Worm (Caenorhabditis elegans) whole organism, late embryonic: ENCODE measurements around the gene W09H1.1.

Experiments
- K09A11.1 ChIP-seq: sonication (generic microtip); optimal IDR thresholded peaks from 2 replicates; lab custom pipeline; 2017; ENCODE audit warnings: antibody characterized with exemption, mild to moderate bottlenecking, missing genetic modification characterization, missing compliant biosample characterization; ENCODE audit not compliant: insufficient read depth
- Y22D7AL.16 ChIP-seq: sonication (generic microtip); optimal IDR thresholded peaks from 2 replicates; lab custom pipeline; 2016; ENCODE audit warnings: missing genetic modification characterization, missing compliant biosample characterization
- ahr-1 ChIP-seq: sonication (generic microtip); optimal IDR thresholded peaks from 2 replicates; lab custom pipeline; 2016; ENCODE audit warnings: missing genetic modification characterization, missing compliant biosample characterization
- ama-1 ChIP-seq: fragments of 150-350 bp; optimal IDR thresholded peaks from 2 replicates; lab custom pipeline; 2014
- ceh-14 ChIP-seq: sonication (generic microtip); optimal IDR thresholded peaks from 2 replicates; lab custom pipeline; 2016; ENCODE audit warnings: missing genotype, missing genetic modification characterization, missing compliant biosample characterization
- ceh-18 ChIP-seq: sonication (generic microtip); optimal IDR thresholded peaks from 2 replicates; lab custom pipeline; 2016; ENCODE audit warnings: missing genetic modification characterization, missing compliant biosample characterization
- ceh-2 ChIP-seq: sonication (generic microtip); optimal IDR thresholded peaks from 2 replicates; lab custom pipeline; 2016; ENCODE audit warnings: missing genotype, missing genetic modification characterization, missing compliant biosample characterization
- ceh-22 ChIP-seq: sonication (generic microtip); optimal IDR thresholded peaks from 2 replicates; lab custom pipeline; 2017; ENCODE audit warnings: missing biosample characterization, missing genetic modification characterization
- ceh-30 ChIP-seq: fragments of 150-350 bp; optimal IDR thresholded peaks from 2 replicates; lab custom pipeline; 2014; ENCODE audit warnings: missing biosample characterization, missing genetic modification characterization
- ceh-31 ChIP-seq: sonication (generic microtip); optimal IDR thresholded peaks from 2 replicates; lab custom pipeline; 2016; ENCODE audit warnings: missing genetic modification characterization, missing compliant biosample characterization
- ceh-34 ChIP-seq: sonication (generic microtip); optimal IDR thresholded peaks from 2 replicates; lab custom pipeline; 2016; ENCODE audit warnings: mild to moderate bottlenecking, missing genetic modification characterization, missing compliant biosample characterization
- ceh-45 ChIP-seq: fragments of 200-800 bp; sonication (Bioruptor generic); IDR thresholded peaks from 2 replicates; pipeline ENCODE4 v1.3.6; 2022; ENCODE audit warnings: missing genetic modification reagents, missing genetic modification characterization, missing compliant biosample characterization
- ceh-48 ChIP-seq: sonication (generic microtip); optimal IDR thresholded peaks from 2 replicates; lab custom pipeline; 2016; ENCODE audit warnings: missing genetic modification characterization, inconsistent platforms, missing compliant biosample characterization
- ceh-9 ChIP-seq: sonication (generic microtip); optimal IDR thresholded peaks from 2 replicates; lab custom pipeline; 2016; ENCODE audit warnings: mild to moderate bottlenecking, missing genetic modification characterization, inconsistent platforms, missing compliant biosample characterization
- dmd-4 ChIP-seq: sonication (generic microtip); optimal IDR thresholded peaks from 2 replicates; lab custom pipeline; 2016; ENCODE audit warnings: borderline replicate concordance, missing genetic modification characterization, missing compliant biosample characterization
- eyg-1 ChIP-seq: sonication (generic microtip); optimal IDR thresholded peaks from 2 replicates; lab custom pipeline; 2016; ENCODE audit warnings: missing genotype, missing genetic modification characterization, missing compliant biosample characterization
- fkh-6 ChIP-seq: sonication (generic microtip); optimal IDR thresholded peaks from 2 replicates; lab custom pipeline; 2016; ENCODE audit warnings: missing genetic modification characterization, missing compliant biosample characterization
- hlh-13 ChIP-seq: fragments of 200-800 bp; sonication (Bioruptor generic); optimal IDR thresholded peaks from 2 replicates; lab custom pipeline; 2018; ENCODE audit warnings: mild to moderate bottlenecking, missing genetic modification characterization, missing compliant biosample characterization
- hlh-30 ChIP-seq: sonication (generic microtip); optimal IDR thresholded peaks from 2 replicates; lab custom pipeline; 2017; ENCODE audit warnings: antibody characterized with exemption, missing genetic modification characterization, missing compliant biosample characterization; ENCODE audit not compliant: insufficient read depth
- hlh-6 ChIP-seq: sonication (generic microtip); optimal IDR thresholded peaks from 2 replicates; lab custom pipeline; 2016; ENCODE audit warnings: missing genotype, missing genetic modification characterization, missing compliant biosample characterization
- lin-11 ChIP-seq: fragments of 200-800 bp; sonication (Bioruptor generic); optimal IDR thresholded peaks from 2 replicates; lab custom pipeline; 2018; ENCODE audit warnings: mild to moderate bottlenecking, missing genetic modification characterization, missing compliant biosample characterization
- pha-2 ChIP-seq: sonication (generic microtip); optimal IDR thresholded peaks from 2 replicates; lab custom pipeline; 2017; ENCODE audit warnings: mild to moderate bottlenecking, missing genetic modification characterization, missing compliant biosample characterization
- pha-4 ChIP-seq: fragments of 150-350 bp; optimal IDR thresholded peaks from 2 replicates; lab custom pipeline; 2018; ENCODE audit warnings: missing biosample characterization, missing genetic modification reagents, missing genetic modification characterization
- pqm-1 ChIP-seq: sonication (generic microtip); optimal IDR thresholded peaks from 2 replicates; lab custom pipeline; 2016; ENCODE audit warnings: missing genetic modification characterization, missing compliant biosample characterization
- ref-2 ChIP-seq: sonication (generic microtip); optimal IDR thresholded peaks from 2 replicates; lab custom pipeline; 2016; ENCODE audit warnings: missing genetic modification characterization, missing compliant biosample characterization
- sox-2 ChIP-seq: fragments of 200-800 bp; sonication (Bioruptor generic); IDR thresholded peaks from 2 replicates; pipeline ENCODE4 v1.3.6; 2022; ENCODE audit warnings: missing genetic modification reagents, missing genetic modification characterization, missing compliant biosample characterization
- syd-9 ChIP-seq: sonication (generic microtip); optimal IDR thresholded peaks from 2 replicates; lab custom pipeline; 2016; ENCODE audit warnings: mild to moderate bottlenecking, missing genetic modification characterization, moderate library complexity, missing compliant biosample characterization
- unc-86 ChIP-seq: sonication (generic microtip); optimal IDR thresholded peaks from 2 replicates; lab custom pipeline; 2016; ENCODE audit warnings: missing genetic modification characterization, missing compliant biosample characterization
- zip-5 ChIP-seq: sonication (generic microtip); optimal IDR thresholded peaks from 2 replicates; lab custom pipeline; 2016; ENCODE audit warnings: missing genetic modification characterization, missing compliant biosample characterization

The W09H1.1 gene

ce11 chrII:13189363-13189762, 8.0 kb upstream of the W09H1.1 start (continued):
- TF ChIP-seq ama-1 (no peak), ceh-22 (no peak), ceh-30 (no peak), ceh-14 (tag; lab: Kevin White, UChicago) (no peak), pha-4 (tag; lab: Kevin White, UChicago) (no peak), ceh-18 (tag; lab: Kevin White, UChicago) (peak; percentile 49), pha-2 (no peak)
- TF ChIP-seq, all 69 proteins: peak for 7

- no peak for TF ChIP-seq syd-9 (tag; lab: Kevin White, UChicago)
These were observed 6.7 kb upstream of the W09H1.1 start for ce11 chrII:13188084-13188483.

- no peak for TF ChIP-seq lin-11 (tag; lab: Kevin White, UChicago)
- TF ChIP-seq fkh-6 = no peak
- no peak for TF ChIP-seq zip-5 (tag; lab: Kevin White, UChicago)
- no peak for TF ChIP-seq eyg-1 (tag; lab: Kevin White, UChicago)
- peak; percentile 42 for TF ChIP-seq ceh-31 (tag; lab: Kevin White, UChicago)
These were observed 5.8 kb upstream of the W09H1.1 start, which contains the start of gene mecr-1 for ce11 chrII:13187188-13187587. Gene mecr-1, minus strand, starts transcription at chrII:13187314.

- TF ChIP-seq pha-4 (tag; lab: Kevin White, UChicago) = no peak
- no peak for TF ChIP-seq syd-9 (tag; lab: Kevin White, UChicago)
- no peak for TF ChIP-seq ceh-48
- TF ChIP-seq pqm-1 = no peak
- no peak for TF ChIP-seq ahr-1 (tag; lab: Kevin White, UChicago)
- no peak for TF ChIP-seq ref-2
- no peak for TF ChIP-seq dmd-4 (tag; lab: Kevin White, UChicago)
- no peak for TF ChIP-seq hlh-6
- no peak for TF ChIP-seq ceh-22
- no peak for TF ChIP-seq ceh-9
- TF ChIP-seq K09A11.1 (tag; lab: Kevin White, UChicago) = no peak
These were observed 2.8 kb upstream of the W09H1.1 start, which contains the start of gene W09H1.3 for ce11 chrII:13184129-13184528. Gene W09H1.3, plus strand, starts transcription at chrII:13184429.

DNA sequence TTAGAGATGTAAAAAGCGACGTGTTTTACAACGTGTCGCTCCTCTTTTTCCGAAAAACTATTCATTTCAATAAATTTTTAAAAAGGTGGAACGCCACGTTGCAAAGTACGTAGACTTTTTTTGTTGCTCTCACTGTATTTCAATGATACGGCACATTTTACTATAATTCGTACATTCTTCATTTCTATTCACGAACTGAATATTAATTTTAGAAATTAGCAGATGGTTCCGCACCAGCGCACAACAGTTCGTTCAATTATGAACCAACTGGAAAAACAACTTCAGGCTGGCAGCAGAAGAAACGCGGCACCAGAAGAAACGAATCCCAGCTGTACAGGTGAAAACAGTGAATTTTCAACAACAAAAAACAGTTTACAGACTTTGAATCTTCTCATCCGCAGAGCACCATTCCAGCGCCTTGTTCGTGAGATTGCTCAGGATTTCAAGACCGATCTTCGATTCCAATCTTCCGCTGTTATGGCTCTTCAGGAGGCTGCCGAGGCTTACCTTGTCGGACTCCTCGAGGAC, 1.9 kb upstream of the W09H1.1 start, which contains the start of the genes W09H1.4 and his-73:
Gene W09H1.4, plus strand, starts transcription at position 301 of the 528 bp plus-strand sequence.
Gene his-73, plus strand, starts transcription at position 478 of the 528 bp plus-strand sequence.
- no peak for TF ChIP-seq zip-5 (tag; lab: Kevin White, UChicago)
- TF ChIP-seq hlh-30 = no peak
- TF ChIP-seq ama-1 = no peak
- no peak for TF ChIP-seq unc-86 (tag; lab: Kevin White, UChicago)
- no peak for TF ChIP-seq K09A11.1 (tag; lab: Kevin White, UChicago)
- TF ChIP-seq ceh-2 (tag; lab: Kevin White, UChicago) = no peak
- TF ChIP-seq ceh-30 = no peak
- TF ChIP-seq hlh-13 (GFP tag; lab: Kevin White, UChicago) = no peak
- no peak for TF ChIP-seq ceh-45
- no peak for TF ChIP-seq ceh-34 (tag; lab: Kevin White, UChicago)

- TF ChIP-seq fkh-6 = no peak
- TF ChIP-seq pha-2 = no peak
- no peak for TF ChIP-seq ceh-22
- TF ChIP-seq ceh-18 (tag; lab: Kevin White, UChicago) = no peak
- TF ChIP-seq Y22D7AL.16 (tag; lab: Kevin White, UChicago) = no peak
These were observed 6.9 kb downstream of the W09H1.1 start for ce11 chrII:13174435-13174834.

ce11 chrII:13170696-13171095, 10.7 kb downstream of the W09H1.1 start:
- no peak for TF ChIP-seq sox-2 (GFP tag; lab: Robert Waterston, UW)
- 0 out of 2 replicates have a peak, but pooled peaks have one; percentile 27 for TF ChIP-seq ceh-45
